Fruit fly (Drosophila melanogaster) whole organism, pupa: ENCODE measurements around the gene CG14644.

Experiments
- CG17806 ChIP-seq: fragments of 200-800 bp; sonication (Bioruptor generic); optimal IDR thresholded peaks from 2 replicates; lab custom pipeline; 2018; ENCODE audit warnings: missing biosample characterization, mild to moderate bottlenecking, missing genetic modification characterization, moderate library complexity
- D1 ChIP-seq: fragments of 200-800 bp; sonication (Bioruptor generic); optimal IDR thresholded peaks from 2 replicates; lab custom pipeline; 2018; ENCODE audit warnings: missing biosample characterization, mild to moderate bottlenecking, missing genetic modification characterization, moderate library complexity
- EcR ChIP-seq: fragments of 200-800 bp; sonication (Bioruptor generic); optimal IDR thresholded peaks from 3 replicates; lab custom pipeline; 2019; ENCODE audit warnings: missing biosample characterization, missing genetic modification characterization, mild to moderate bottlenecking, moderate library complexity, missing genetic modification reagents
- Pif1A ChIP-seq: fragments of 200-800 bp; sonication (Bioruptor generic); optimal IDR thresholded peaks from 3 replicates; lab custom pipeline; 2016; ENCODE audit warnings: missing biosample characterization, missing genetic modification characterization
- Snoo ChIP-seq: fragments of 200-800 bp; sonication (Bioruptor generic); optimal IDR thresholded peaks from 3 replicates; lab custom pipeline; 2017; ENCODE audit warnings: missing biosample characterization, mild to moderate bottlenecking, missing genetic modification characterization, inconsistent platforms
- rn ChIP-seq: fragments of 200-800 bp; sonication (Bioruptor generic); IDR thresholded peaks from 2 replicates; pipeline ENCODE4 v1.3.6; 2022; ENCODE audit warnings: missing biosample characterization, missing genetic modification characterization

- TF ChIP-seq D1 (tag; lab: Kevin White, UChicago) (no peak), Snoo (tag; lab: Kevin White, UChicago) (no peak), EcR (no peak), Pif1A (GFP tag; lab: Kevin White, UChicago) (no peak), rn (GFP tag; lab: Robert Waterston, UW) (no peak), CG17806 (tag; lab: Kevin White, UChicago) (no peak)
Measured at dm6 chr3R:4220780-4221179, 32.1 kb downstream of the CG14644 start.
